Worm (Caenorhabditis elegans) whole organism, L4/young adult: Measurements from ENCODE around the gene Y73C8B.1.

Experiments
- W03F9.2 ChIP-seq: fragments of 150-350 bp; optimal IDR thresholded peaks from 2 replicates; lab custom pipeline; 2014; ENCODE audit warnings: missing biosample characterization, missing genetic modification characterization
- dao-5 ChIP-seq: sonication (generic microtip); optimal IDR thresholded peaks from 2 replicates; lab custom pipeline; 2016; ENCODE audit warnings: missing genotype, missing genetic modification characterization, moderate library complexity, missing compliant biosample characterization
- him-1 ChIP-seq: sonication (generic microtip); optimal IDR thresholded peaks from 2 replicates; lab custom pipeline; 2016; ENCODE audit warnings: missing genotype, missing genetic modification reagents, missing genetic modification characterization, missing compliant biosample characterization

ce11 chrV:3195814-3196213 lies 868 bp downstream of the Y73C8B.1 start:
- TF ChIP-seq him-1 (tag; lab: Kevin White, UChicago) (no peak), dao-5 (tag; lab: Kevin White, UChicago) (no peak), W03F9.2 (tag; lab: Kevin White, UChicago) (no peak)
